Fruit fly (Drosophila melanogaster) whole organism, prepupa: ENCODE results near the gene CG14708.

Source experiments
- CG10669 ChIP-seq: fragments of 200-800 bp; sonication (Bioruptor generic); optimal IDR thresholded peaks from 3 replicates; lab custom pipeline; 2018; ENCODE audit warnings: missing biosample characterization, mild to moderate bottlenecking, missing genetic modification characterization, moderate library complexity
- CG11762 ChIP-seq: fragments of 200-800 bp; sonication (Bioruptor generic); optimal IDR thresholded peaks from 3 replicates; lab custom pipeline; 2016; ENCODE audit warnings: missing biosample characterization, missing genetic modification characterization; ENCODE audit not compliant: insufficient read depth
- CG15336 ChIP-seq: fragments of 200-800 bp; sonication (Bioruptor generic); IDR thresholded peaks from 2 replicates; pipeline ENCODE4 v1.3.6; 2022; ENCODE audit warnings: missing biosample characterization, missing genetic modification characterization
- CG1621 ChIP-seq: fragments of 200-800 bp; sonication (Bioruptor generic); optimal IDR thresholded peaks from 3 replicates; lab custom pipeline; 2018; ENCODE audit warnings: missing biosample characterization, mild to moderate bottlenecking, missing genetic modification characterization
- CG16779 ChIP-seq: fragments of 200-800 bp; sonication (Bioruptor generic); optimal IDR thresholded peaks from 3 replicates; lab custom pipeline; 2017; ENCODE audit warnings: missing biosample characterization, mild to moderate bottlenecking, missing genetic modification characterization
- CG3032 ChIP-seq: fragments of 200-800 bp; optimal IDR thresholded peaks from 2 replicates; lab custom pipeline; 2019; ENCODE audit warnings: missing biosample characterization, mild to moderate bottlenecking, missing genetic modification characterization, moderate library complexity
- CG31627 ChIP-seq: fragments of 200-800 bp; sonication (Bioruptor generic); optimal IDR thresholded peaks from 3 replicates; lab custom pipeline; 2016; ENCODE audit warnings: missing biosample characterization, missing genetic modification characterization
- CG32006 ChIP-seq: fragments of 200-800 bp; sonication (Bioruptor generic); optimal IDR thresholded peaks from 3 replicates; lab custom pipeline; 2017; ENCODE audit warnings: missing biosample characterization, mild to moderate bottlenecking, missing genetic modification characterization
- CG34406 ChIP-seq: fragments of 200-800 bp; sonication (Bioruptor generic); optimal IDR thresholded peaks from 3 replicates; lab custom pipeline; 2016; ENCODE audit warnings: missing biosample characterization, missing genetic modification characterization
- CG3919 ChIP-seq: fragments of 200-800 bp; sonication (Bioruptor generic); optimal IDR thresholded peaks from 3 replicates; lab custom pipeline; 2016; ENCODE audit warnings: missing biosample characterization, missing genetic modification characterization
- CG4318 ChIP-seq: fragments of 200-800 bp; sonication (Bioruptor generic); optimal IDR thresholded peaks from 3 replicates; lab custom pipeline; 2017; ENCODE audit warnings: missing biosample characterization, mild to moderate bottlenecking, missing genetic modification characterization
- CG6163 ChIP-seq: fragments of 200-800 bp; sonication (Bioruptor generic); IDR thresholded peaks from 3 replicates; pipeline ENCODE4 v1.3.6; 2022; ENCODE audit warnings: missing biosample characterization, missing genetic modification characterization
- CG6276 ChIP-seq: fragments of 200-800 bp; sonication (Bioruptor generic); optimal IDR thresholded peaks from 2 replicates; lab custom pipeline; 2017; ENCODE audit warnings: missing biosample characterization, mild to moderate bottlenecking, missing genetic modification characterization
- CG6792 ChIP-seq: fragments of 200-800 bp; sonication (Bioruptor generic); optimal IDR thresholded peaks from 3 replicates; lab custom pipeline; 2016; ENCODE audit warnings: missing biosample characterization, missing genetic modification characterization
- CG6808 ChIP-seq: fragments of 200-800 bp; sonication (Bioruptor generic); optimal IDR thresholded peaks from 3 replicates; lab custom pipeline; 2017; ENCODE audit warnings: missing biosample characterization, missing genetic modification characterization, mild to moderate bottlenecking, moderate library complexity, missing genetic modification reagents
- CG6854 ChIP-seq: fragments of 200-800 bp; sonication (Bioruptor generic); optimal IDR thresholded peaks from 2 replicates; lab custom pipeline; 2017; ENCODE audit warnings: missing biosample characterization, mild to moderate bottlenecking, missing genetic modification characterization
- CG7368 ChIP-seq: fragments of 200-800 bp; sonication (Bioruptor generic); optimal IDR thresholded peaks from 3 replicates; lab custom pipeline; 2016; ENCODE audit warnings: missing biosample characterization, missing genetic modification characterization
- CG8119 ChIP-seq: fragments of 200-800 bp; sonication (Bioruptor generic); IDR thresholded peaks from 3 replicates; pipeline ENCODE4 v1.3.6; 2022; ENCODE audit warnings: missing biosample characterization, missing genetic modification characterization
- CG8319 ChIP-seq: fragments of 200-800 bp; sonication (Bioruptor generic); optimal IDR thresholded peaks from 3 replicates; lab custom pipeline; 2016; ENCODE audit warnings: missing biosample characterization, missing genetic modification characterization
- Eip93F ChIP-seq: fragments of 200-800 bp; sonication (Bioruptor generic); optimal IDR thresholded peaks from 2 replicates; lab custom pipeline; 2016; ENCODE audit warnings: missing biosample characterization, mild to moderate bottlenecking, missing genetic modification characterization
- Ets96B ChIP-seq: fragments of 200-800 bp; optimal IDR thresholded peaks from 2 replicates; lab custom pipeline; 2019; ENCODE audit warnings: missing biosample characterization, mild to moderate bottlenecking, missing genetic modification characterization, moderate library complexity
- Gug ChIP-seq: fragments of 200-800 bp; sonication (Bioruptor generic); IDR thresholded peaks from 2 replicates; pipeline ENCODE4 v1.3.6; 2022; ENCODE audit warnings: missing biosample characterization, missing genetic modification characterization
- Hr39 ChIP-seq: fragments of 200-800 bp; sonication (Bioruptor generic); optimal IDR thresholded peaks from 2 replicates; lab custom pipeline; 2016; ENCODE audit warnings: missing biosample characterization, missing genetic modification characterization
- Lpt ChIP-seq: fragments of 200-800 bp; sonication (Bioruptor generic); optimal IDR thresholded peaks from 3 replicates; lab custom pipeline; 2016; ENCODE audit warnings: missing biosample characterization, missing genetic modification characterization
- Met ChIP-seq: fragments of 200-800 bp; sonication (Bioruptor generic); optimal IDR thresholded peaks from 3 replicates; lab custom pipeline; 2016; ENCODE audit warnings: missing biosample characterization, missing genetic modification characterization
- OdsH ChIP-seq: fragments of 200-800 bp; sonication (Bioruptor generic); optimal IDR thresholded peaks from 3 replicates; lab custom pipeline; 2016; ENCODE audit warnings: missing biosample characterization, missing genetic modification characterization
- Sox14 ChIP-seq: fragments of 200-800 bp; sonication (Bioruptor generic); optimal IDR thresholded peaks from 3 replicates; lab custom pipeline; 2016; ENCODE audit warnings: missing biosample characterization, missing genetic modification characterization
- achi ChIP-seq: fragments of 200-800 bp; sonication (Bioruptor generic); optimal IDR thresholded peaks from 3 replicates; lab custom pipeline; 2016; ENCODE audit warnings: missing biosample characterization, missing genetic modification characterization
- acj6 ChIP-seq: fragments of 200-800 bp; sonication (Bioruptor generic); optimal IDR thresholded peaks from 3 replicates; lab custom pipeline; 2016; ENCODE audit warnings: missing biosample characterization, missing genetic modification characterization
- cyc ChIP-seq: fragments of 200-800 bp; sonication (Bioruptor generic); optimal IDR thresholded peaks from 3 replicates; lab custom pipeline; 2016; ENCODE audit warnings: missing biosample characterization, missing genetic modification characterization
- dsx ChIP-seq: fragments of 200-800 bp; optimal IDR thresholded peaks from 3 replicates; lab custom pipeline; 2019; ENCODE audit warnings: missing biosample characterization, mild to moderate bottlenecking, missing genetic modification characterization, moderate library complexity; ENCODE audit not compliant: poor library complexity, severe bottlenecking
- esn ChIP-seq: fragments of 200-800 bp; sonication (Bioruptor generic); optimal IDR thresholded peaks from 2 replicates; lab custom pipeline; 2016; ENCODE audit warnings: missing biosample characterization, mild to moderate bottlenecking, missing genetic modification characterization, moderate library complexity
- fd59A ChIP-seq: fragments of 200-800 bp; sonication (Bioruptor generic); optimal IDR thresholded peaks from 2 replicates; lab custom pipeline; 2017; ENCODE audit warnings: missing biosample characterization, mild to moderate bottlenecking, missing genetic modification characterization, missing genetic modification reagents
- fkh ChIP-seq: fragments of 200-800 bp; sonication (Bioruptor generic); optimal IDR thresholded peaks from 3 replicates; lab custom pipeline; 2017; ENCODE audit warnings: missing biosample characterization, mild to moderate bottlenecking, missing genetic modification characterization, moderate library complexity
- lz ChIP-seq: fragments of 200-800 bp; sonication (Bioruptor generic); optimal IDR thresholded peaks from 3 replicates; lab custom pipeline; 2016; ENCODE audit warnings: missing biosample characterization, missing genetic modification characterization
- net ChIP-seq: fragments of 200-800 bp; sonication (Bioruptor generic); optimal IDR thresholded peaks from 3 replicates; lab custom pipeline; 2016; ENCODE audit warnings: missing biosample characterization, missing genetic modification characterization
- pdm3 ChIP-seq: fragments of 200-800 bp; sonication (Bioruptor generic); optimal IDR thresholded peaks from 3 replicates; lab custom pipeline; 2016; ENCODE audit warnings: missing biosample characterization, missing genetic modification characterization
- salr ChIP-seq, 2 experiments: fragments of 200-800 bp; sonication (Bioruptor generic); optimal IDR thresholded peaks; 3 replicates each; lab custom pipeline; 2016 to 2018; ENCODE audit warnings: missing biosample characterization in 2 of 2, missing genetic modification characterization in 2 of 2, mild to moderate bottlenecking in 1 of 2
- spab ChIP-seq: fragments of 200-800 bp; sonication (Bioruptor generic); optimal IDR thresholded peaks from 2 replicates; lab custom pipeline; 2017; ENCODE audit warnings: missing biosample characterization, mild to moderate bottlenecking, missing genetic modification characterization, missing genetic modification reagents
- ss ChIP-seq, 2 experiments: fragments of 200-800 bp; sonication (Bioruptor generic); optimal IDR thresholded peaks; 2 replicates in 1 of 2; 3 replicates in 1 of 2; lab custom pipeline; 2017 to 2018; ENCODE audit warnings: mild to moderate bottlenecking in 2 of 2, missing biosample characterization in 2 of 2, missing genetic modification characterization in 2 of 2, moderate library complexity in 1 of 2
- topi ChIP-seq: fragments of 200-800 bp; sonication (Bioruptor generic); optimal IDR thresholded peaks from 3 replicates; lab custom pipeline; 2016; ENCODE audit warnings: missing biosample characterization, missing genetic modification characterization
- vri ChIP-seq: fragments of 200-800 bp; sonication (Bioruptor generic); optimal IDR thresholded peaks from 3 replicates; lab custom pipeline; 2016; ENCODE audit warnings: missing biosample characterization, mild to moderate bottlenecking, missing genetic modification characterization

CG14708 gene

DNA sequence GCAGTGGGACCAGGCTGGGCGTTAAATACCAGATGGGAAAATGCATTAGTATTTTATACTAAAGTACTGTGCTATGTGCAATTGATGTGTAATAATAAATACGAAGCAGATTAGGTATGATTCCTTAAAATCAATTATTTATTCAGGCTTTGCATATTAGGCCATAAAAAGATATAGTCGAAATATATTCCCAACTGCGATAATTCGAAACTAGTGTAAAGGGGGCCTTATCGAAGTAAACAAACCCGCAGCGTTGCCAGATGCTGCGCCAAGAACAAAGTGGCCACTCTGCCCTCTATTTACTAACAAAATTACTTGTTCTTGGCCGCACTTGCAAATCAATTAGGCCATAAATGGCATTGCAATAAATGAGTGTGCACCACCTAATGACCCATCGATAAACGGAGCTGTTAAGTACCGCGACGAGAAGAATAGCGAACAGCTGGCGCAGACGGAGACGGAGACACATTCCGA, 3.6 kb downstream of the CG14708 start, which contains the start of gene CG10898 (continued):
- TF ChIP-seq Sox14 (GFP tag; lab: Kevin White, UChicago) (peak; percentile 82), spab (GFP tag; lab: Kevin White, UChicago) (peak; percentile 10), pdm3 (GFP tag; lab: Kevin White, UChicago) (peak; percentile 86), CG6792 (GFP tag; lab: Kevin White, UChicago) (peak; percentile 59), fd59A (GFP tag; lab: Kevin White, UChicago) (peak; percentile 28), CG4318 (GFP tag; lab: Kevin White, UChicago) (peak; percentile 46), achi (peak; percentile 70), net (GFP tag; lab: Kevin White, UChicago) (peak; percentile 61), CG3919 (GFP tag; lab: Kevin White, UChicago) (peak; percentile 77), CG8319 (GFP tag; lab: Kevin White, UChicago) (peak; percentile 70), CG6163 (GFP tag; lab: Robert Waterston, UW) (peak; percentile 84), CG10669 (GFP tag; lab: Kevin White, UChicago) (peak; percentile 62), Lpt (peak; percentile 59), CG6276 (GFP tag; lab: Kevin White, UChicago) (peak; percentile 8), CG34406 (GFP tag; lab: Kevin White, UChicago) (peak; percentile 58)
- TF ChIP-seq, all 60 proteins: peak for 55

- no peak for TF ChIP-seq CG7368 (GFP tag; lab: Kevin White, UChicago)
- no peak for TF ChIP-seq CG4318 (GFP tag; lab: Kevin White, UChicago)
- TF ChIP-seq achi: no peak
- TF ChIP-seq acj6 (GFP tag; lab: Kevin White, UChicago): no peak
- TF ChIP-seq salr (GFP tag; optimal IDR thresholded peaks at IDR 0.05; lab: Kevin White, UChicago): no peak
- TF ChIP-seq Eip93F (GFP tag; lab: Kevin White, UChicago): no peak
- TF ChIP-seq CG15336 (GFP tag; lab: Robert Waterston, UW): no peak
- no peak for TF ChIP-seq CG3919 (GFP tag; lab: Kevin White, UChicago)
- no peak for TF ChIP-seq CG16779 (tag; lab: Kevin White, UChicago)
Measured at dm6 chr3R:11561648-11562047, 7.7 kb downstream of the CG14708 start.

DNA sequence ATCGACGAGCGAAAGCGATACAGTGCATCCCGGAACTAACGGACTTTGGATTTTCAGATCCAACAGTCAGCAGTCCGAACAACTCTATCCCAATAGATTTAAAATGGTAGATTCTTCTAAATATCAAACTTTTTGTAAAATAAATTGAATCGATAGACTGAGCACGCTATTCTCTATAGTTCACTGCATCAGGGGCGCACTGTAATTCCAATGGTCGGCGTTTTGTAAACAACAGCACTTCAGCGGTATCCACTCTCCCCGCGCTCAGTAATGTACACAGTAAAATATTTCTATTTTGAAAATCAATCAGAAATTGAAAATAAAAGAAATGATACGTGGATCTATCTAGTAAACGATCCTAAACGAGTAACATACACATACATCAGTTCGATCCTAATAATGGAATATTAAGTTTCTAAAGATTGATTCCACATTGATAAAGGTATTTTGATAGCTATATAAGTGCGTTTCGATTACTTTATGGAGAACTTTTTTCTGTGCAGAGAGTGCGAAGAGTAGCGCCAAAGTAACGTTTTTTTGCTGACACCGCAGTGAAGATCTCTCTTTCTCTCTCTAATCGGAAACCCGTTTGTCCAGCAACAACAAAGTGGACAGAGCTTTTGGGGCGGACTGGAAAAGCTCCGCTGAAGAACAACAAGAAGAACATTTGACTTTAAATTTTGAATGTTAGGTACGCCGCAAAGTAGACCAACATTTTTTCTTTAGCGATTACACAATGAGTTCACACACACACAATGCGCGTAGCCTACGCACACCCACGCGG, 8.6 kb downstream of the CG14708 start:
- TF ChIP-seq dsx (GFP tag; lab: Kevin White, UChicago) (peak; percentile 94), achi (peak; percentile 90), spab (GFP tag; lab: Kevin White, UChicago) (peak; percentile 92), CG16779 (tag; lab: Kevin White, UChicago) (peak; percentile 91), OdsH (GFP tag; lab: Kevin White, UChicago) (peak; percentile 94), net (GFP tag; lab: Kevin White, UChicago) (peak; percentile 93), Hr39 (peak; percentile 95), esn (GFP tag; lab: Kevin White, UChicago) (peak; percentile 96), CG6163 (GFP tag; lab: Robert Waterston, UW) (peak; percentile 98), ss (GFP tag; optimal IDR thresholded peaks at IDR 0.05; lab: Kevin White, UChicago) (peak; percentile 91 to 94), Met (peak; percentile 96), CG3032 (peak; percentile 96), lz (GFP tag; lab: Kevin White, UChicago) (peak; percentile 95), acj6 (GFP tag; lab: Kevin White, UChicago) (peak; percentile 95), Ets96B (tag; lab: Kevin White, UChicago) (peak; percentile 94), CG3919 (GFP tag; lab: Kevin White, UChicago) (peak; percentile 97), CG11762 (GFP tag; lab: Kevin White, UChicago) (peak; percentile 98), vri (peak; percentile 100), fd59A (GFP tag; lab: Kevin White, UChicago) (peak; percentile 83), CG31627 (GFP tag; lab: Kevin White, UChicago) (peak; percentile 96), cyc (GFP tag; lab: Kevin White, UChicago) (peak; percentile 98), CG6276 (GFP tag; lab: Kevin White, UChicago) (peak; percentile 90), CG1621 (peak; percentile 90), Gug (peak; percentile 92), CG10669 (GFP tag; lab: Kevin White, UChicago) (peak; percentile 94), topi (GFP tag; lab: Kevin White, UChicago) (peak; percentile 96), fkh (peak; percentile 95), pdm3 (GFP tag; lab: Kevin White, UChicago) (peak; percentile 95), CG7368 (GFP tag; lab: Kevin White, UChicago) (peak; percentile 95), CG6808 (peak; percentile 96), CG8119 (peak; percentile 87), CG32006 (peak; percentile 94), Lpt (peak; percentile 95), CG6854 (GFP tag; lab: Kevin White, UChicago) (peak; percentile 91)
